Worm (Caenorhabditis elegans) whole organism, late embryonic: ENCODE measurements around the gene nhr-291.

Source experiments
- ama-1 ChIP-seq: fragments of 150-350 bp; optimal IDR thresholded peaks from 2 replicates; lab custom pipeline; 2014
- ceh-45 ChIP-seq: fragments of 200-800 bp; sonication (Bioruptor generic); IDR thresholded peaks from 2 replicates; pipeline ENCODE4 v1.3.6; 2022; ENCODE audit warnings: missing genetic modification reagents, missing genetic modification characterization, missing compliant biosample characterization
- dmd-4 ChIP-seq: sonication (generic microtip); optimal IDR thresholded peaks from 2 replicates; lab custom pipeline; 2016; ENCODE audit warnings: borderline replicate concordance, missing genetic modification characterization, missing compliant biosample characterization
- fax-1 ChIP-seq: sonication (generic microtip); optimal IDR thresholded peaks from 2 replicates; lab custom pipeline; 2016; ENCODE audit warnings: missing genotype, missing genetic modification characterization, missing compliant biosample characterization
- hlh-30 ChIP-seq: sonication (generic microtip); optimal IDR thresholded peaks from 2 replicates; lab custom pipeline; 2017; ENCODE audit warnings: antibody characterized with exemption, missing genetic modification characterization, missing compliant biosample characterization; ENCODE audit not compliant: insufficient read depth
- nhr-11 ChIP-seq: fragments of 150-350 bp; optimal IDR thresholded peaks from 2 replicates; lab custom pipeline; 2014; ENCODE audit warnings: missing biosample characterization, missing genetic modification characterization
- odd-2 ChIP-seq: sonication (generic microtip); optimal IDR thresholded peaks from 2 replicates; lab custom pipeline; 2017; ENCODE audit warnings: antibody characterized with exemption, mild to moderate bottlenecking, missing genetic modification characterization, missing compliant biosample characterization
- pha-4 ChIP-seq: fragments of 150-350 bp; optimal IDR thresholded peaks from 2 replicates; lab custom pipeline; 2018; ENCODE audit warnings: missing biosample characterization, missing genetic modification reagents, missing genetic modification characterization
- ref-2 ChIP-seq: sonication (generic microtip); optimal IDR thresholded peaks from 2 replicates; lab custom pipeline; 2016; ENCODE audit warnings: missing genetic modification characterization, missing compliant biosample characterization
- rnt-1 ChIP-seq: sonication (generic microtip); optimal IDR thresholded peaks from 2 replicates; lab custom pipeline; 2016; ENCODE audit warnings: missing genetic modification characterization, missing compliant biosample characterization

- TF ChIP-seq rnt-1 (tag; lab: Kevin White, UChicago) (no peak), odd-2 (tag; lab: Kevin White, UChicago) (no peak), ceh-45 (GFP tag; lab: Robert Waterston, UW) (no peak), ref-2 (tag; lab: Kevin White, UChicago) (no peak), nhr-11 (tag; lab: Kevin White, UChicago) (no peak), pha-4 (tag; lab: Kevin White, UChicago) (no peak), ama-1 (lab: Kevin White, UChicago) (no peak), dmd-4 (tag; lab: Kevin White, UChicago) (no peak), hlh-30 (tag; lab: Kevin White, UChicago) (no peak), fax-1 (no peak)
Measured at ce11 chrV:15369707-15370106, 50.9 kb downstream of the nhr-291 start, which contains the start of gene nhr-269.
